Worm (Caenorhabditis elegans) whole organism, L1 larva: ENCODE data around the gene D1046.16.

ENCODE experiments used
- lin-15B ChIP-seq: fragments of 150-350 bp; sonication (generic microtip); optimal IDR thresholded peaks from 3 replicates; lab custom pipeline; 2014; ENCODE audit warnings: missing biosample characterization, missing genetic modification characterization
- lsy-2 ChIP-seq, 2 experiments: fragments of 150-350 bp; optimal IDR thresholded peaks; 2 replicates each; lab custom pipeline; 2014; ENCODE audit warnings: missing biosample characterization in 2 of 2, missing genetic modification characterization in 2 of 2
- nhr-12 ChIP-seq: sonication (generic microtip); optimal IDR thresholded peaks from 2 replicates; lab custom pipeline; 2017; ENCODE audit warnings: missing biosample characterization, missing genetic modification characterization
- snu-23 ChIP-seq: sonication (generic microtip); optimal IDR thresholded peaks from 2 replicates; lab custom pipeline; 2016; ENCODE audit warnings: missing genetic modification characterization, missing compliant biosample characterization
- sptf-1 ChIP-seq: fragments of 150-350 bp; optimal IDR thresholded peaks from 2 replicates; lab custom pipeline; 2014; ENCODE audit warnings: missing biosample characterization, missing genetic modification characterization
- unc-130 ChIP-seq: fragments of 150-350 bp; optimal IDR thresholded peaks from 2 replicates; lab custom pipeline; 2017; ENCODE audit warnings: missing biosample characterization, missing genetic modification characterization, inconsistent platforms
- unc-62 ChIP-seq: fragments of 150-350 bp; optimal IDR thresholded peaks from 2 replicates; lab custom pipeline; 2014; ENCODE audit warnings: missing biosample characterization, missing genetic modification reagents, missing genetic modification characterization
- ztf-11 ChIP-seq, 2 experiments: sonication (generic microtip); optimal IDR thresholded peaks; 2 replicates each; lab custom pipeline; 2016 to 2017; ENCODE audit warnings: missing genetic modification characterization in 2 of 2, missing biosample characterization in 1 of 2, missing compliant biosample characterization in 1 of 2

DNA sequence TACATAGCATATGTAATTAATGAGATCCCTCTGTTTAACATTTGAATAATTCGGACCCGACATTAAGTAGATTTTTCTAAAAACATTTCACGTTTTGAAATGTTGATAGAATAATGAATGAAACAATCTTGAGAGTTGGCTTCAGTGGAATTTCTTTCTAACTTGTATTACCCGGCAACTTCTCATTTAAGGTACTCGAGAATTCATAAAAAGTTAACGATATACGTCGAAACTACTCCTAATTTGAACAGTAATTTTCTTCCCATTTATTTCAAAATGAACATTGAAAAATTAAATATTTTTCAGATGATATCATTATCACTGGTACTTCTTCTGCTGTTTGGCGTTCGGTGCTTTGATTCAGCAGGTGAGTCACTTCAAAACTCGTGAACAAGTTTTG is 15.2 kb upstream of the D1046.16 start, which contains the start of gene C27B7.7:
- TF ChIP-seq snu-23 (GFP tag; lab: Kevin White, UChicago) = no peak
- no peak for TF ChIP-seq lin-15B (tag; lab: Kevin White, UChicago)
- TF ChIP-seq unc-62 (GFP tag; lab: Kevin White, UChicago) = no peak
- no peak for TF ChIP-seq lsy-2 (tag; optimal IDR thresholded peaks at IDR 0.05; lab: Kevin White, UChicago)
- TF ChIP-seq nhr-12 (tag; lab: Kevin White, UChicago) = no peak
- TF ChIP-seq unc-130 = no peak
- no peak for TF ChIP-seq sptf-1 (tag; lab: Kevin White, UChicago)
- no peak for TF ChIP-seq ztf-11 (tag; optimal IDR thresholded peaks at IDR 0.05; lab: Kevin White, UChicago)
